Worm (Caenorhabditis elegans) whole organism, young adult: ENCODE measurements around the gene Y45F10C.6.

Experiments used
- attf-6 ChIP-seq: fragments of 200-800 bp; sonication (Bioruptor generic); IDR thresholded peaks from 2 replicates; pipeline ENCODE4 v1.3.6; 2022; ENCODE audit warnings: missing genetic modification reagents, missing genetic modification characterization, missing compliant biosample characterization
- chd-7 ChIP-seq: sonication (generic microtip); optimal IDR thresholded peaks from 2 replicates; lab custom pipeline; 2016; ENCODE audit warnings: mild to moderate bottlenecking, missing genetic modification characterization, moderate library complexity, missing compliant biosample characterization
- mxl-1 ChIP-seq: sonication (generic microtip); optimal IDR thresholded peaks from 2 replicates; lab custom pipeline; 2016; ENCODE audit warnings: missing genetic modification characterization, missing compliant biosample characterization
- nhr-90 ChIP-seq: sonication (generic microtip); optimal IDR thresholded peaks from 2 replicates; lab custom pipeline; 2016; ENCODE audit warnings: missing genotype, mild to moderate bottlenecking, missing genetic modification characterization, missing compliant biosample characterization
- sdz-38 ChIP-seq: sonication (generic microtip); optimal IDR thresholded peaks from 2 replicates; lab custom pipeline; 2016; ENCODE audit warnings: missing genotype, missing genetic modification characterization, missing compliant biosample characterization
- tbx-9 ChIP-seq: sonication (generic microtip); optimal IDR thresholded peaks from 2 replicates; lab custom pipeline; 2016; ENCODE audit warnings: borderline replicate concordance, missing genetic modification characterization, inconsistent platforms, missing compliant biosample characterization
- ztf-22 ChIP-seq: fragments of 200-800 bp; sonication (Bioruptor generic); optimal IDR thresholded peaks from 2 replicates; lab custom pipeline; 2018; ENCODE audit warnings: mild to moderate bottlenecking, missing genetic modification characterization, moderate library complexity, missing compliant biosample characterization

DNA sequence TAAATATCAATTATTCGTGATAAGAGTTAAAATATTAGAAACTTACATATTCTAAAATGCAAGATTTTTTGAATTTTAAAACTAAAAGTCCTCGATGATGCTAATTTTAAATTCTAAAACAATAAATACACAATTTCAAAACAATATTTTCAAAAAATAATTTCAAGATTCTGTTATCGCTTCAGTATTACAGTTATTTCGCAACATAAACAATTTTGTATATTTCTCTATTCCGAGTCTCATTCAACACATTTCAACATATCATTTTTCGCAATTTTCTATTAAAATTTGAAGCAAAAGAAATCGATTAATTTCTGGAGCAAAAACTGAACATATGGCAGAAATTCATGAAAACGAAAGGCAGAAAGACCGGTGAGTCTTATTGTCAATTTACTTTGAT, 19.0 kb upstream of the Y45F10C.6 start, which contains the start of gene fbxa-98:
- TF ChIP-seq nhr-90 (tag; lab: Kevin White, UChicago) = no peak
- TF ChIP-seq attf-6 (GFP tag; lab: Robert Waterston, UW) = no peak
- no peak for TF ChIP-seq sdz-38
- no peak for TF ChIP-seq tbx-9
- TF ChIP-seq ztf-22 (GFP tag; lab: Kevin White, UChicago) = no peak
- no peak for TF ChIP-seq mxl-1 (tag; lab: Kevin White, UChicago)
- no peak for TF ChIP-seq chd-7 (tag; lab: Kevin White, UChicago)
